Worm (Caenorhabditis elegans) whole organism, L1 larva: ENCODE measurements around the gene Y53C12B.1.
A peak's percentile ranks its signal among the peaks of the same experiment; 100 is the strongest.

Experiments used
- C04F5.9 ChIP-seq: sonication (generic microtip); optimal IDR thresholded peaks from 2 replicates; lab custom pipeline; 2016; ENCODE audit warnings: missing genetic modification characterization, missing compliant biosample characterization
- C16A3.4 ChIP-seq: fragments of 150-350 bp; optimal IDR thresholded peaks from 2 replicates; lab custom pipeline; 2014; ENCODE audit warnings: missing biosample characterization, missing genetic modification characterization
- aha-1 ChIP-seq: fragments of 150-350 bp; optimal IDR thresholded peaks from 2 replicates; lab custom pipeline; 2014; ENCODE audit warnings: missing biosample characterization, missing genetic modification characterization
- blmp-1 ChIP-seq: fragments of 150-350 bp; optimal IDR thresholded peaks from 2 replicates; lab custom pipeline; 2014; ENCODE audit warnings: missing biosample characterization, missing genetic modification characterization
- ceh-88 ChIP-seq: fragments of 200-800 bp; sonication (Bioruptor generic); IDR thresholded peaks from 2 replicates; pipeline ENCODE4 v1.3.6; 2022; ENCODE audit warnings: missing genetic modification characterization, missing compliant biosample characterization
- ces-1 ChIP-seq: fragments of 150-350 bp; optimal IDR thresholded peaks from 2 replicates; lab custom pipeline; 2014; ENCODE audit warnings: missing biosample characterization, missing genetic modification reagents, missing genetic modification characterization
- efl-1 ChIP-seq, 4 experiments: fragments of 150-350 bp; optimal IDR thresholded peaks in 3 of 4; peaks in 1 of 4; 1 replicate in 1 of 4; 2 replicates in 3 of 4; lab custom pipeline; 2014; ENCODE audit warnings: missing biosample characterization in 2 of 4, missing genetic modification characterization in 2 of 4, missing genetic modification reagents in 2 of 4
- egl-13 ChIP-seq: sonication (generic microtip); optimal IDR thresholded peaks from 2 replicates; lab custom pipeline; 2016; ENCODE audit warnings: missing genotype, missing genetic modification reagents, missing genetic modification characterization, missing compliant biosample characterization
- egl-27 ChIP-seq, 2 experiments: fragments of 150-350 bp in 1 of 2; sonication (generic microtip); optimal IDR thresholded peaks; 3 replicates each; lab custom pipeline; 2017 to 2018; ENCODE audit warnings: missing biosample characterization in 2 of 2, missing genetic modification characterization in 2 of 2, missing genetic modification reagents in 2 of 2
- elt-2 ChIP-seq: sonication (generic microtip); optimal IDR thresholded peaks from 2 replicates; lab custom pipeline; 2016; ENCODE audit warnings: missing genetic modification characterization, mild to moderate bottlenecking, inconsistent platforms, missing compliant biosample characterization, missing genetic modification reagents
- fkh-10 ChIP-seq: sonication (generic microtip); optimal IDR thresholded peaks from 2 replicates; lab custom pipeline; 2017; ENCODE audit warnings: missing biosample characterization, missing genetic modification reagents, missing genetic modification characterization
- hlh-4 ChIP-seq: sonication (generic microtip); optimal IDR thresholded peaks from 2 replicates; lab custom pipeline; 2016; ENCODE audit warnings: mild to moderate bottlenecking, missing genetic modification characterization, missing compliant biosample characterization
- hpl-2 ChIP-seq: fragments of 150-350 bp; optimal IDR thresholded peaks from 2 replicates; lab custom pipeline; 2014; ENCODE audit warnings: missing biosample characterization, missing genetic modification reagents, missing genetic modification characterization
- irx-1 ChIP-seq: sonication (generic microtip); optimal IDR thresholded peaks from 2 replicates; lab custom pipeline; 2016; ENCODE audit warnings: missing genetic modification characterization, missing compliant biosample characterization
- lin-14 ChIP-seq: fragments of 200-800 bp; sonication (Bioruptor generic); optimal IDR thresholded peaks from 2 replicates; lab custom pipeline; 2018; ENCODE audit warnings: mild to moderate bottlenecking, missing genetic modification characterization, moderate library complexity, missing compliant biosample characterization
- lsy-2 ChIP-seq, 2 experiments: fragments of 150-350 bp; optimal IDR thresholded peaks; 2 replicates each; lab custom pipeline; 2014; ENCODE audit warnings: missing biosample characterization in 2 of 2, missing genetic modification characterization in 2 of 2
- mdl-1 ChIP-seq, 2 experiments: fragments of 150-350 bp; optimal IDR thresholded peaks; 2 replicates each; lab custom pipeline; 2014 to 2017; ENCODE audit warnings: missing biosample characterization in 2 of 2, missing genetic modification characterization in 2 of 2, inconsistent platforms in 1 of 2
- mep-1 ChIP-seq: fragments of 150-350 bp; optimal IDR thresholded peaks from 2 replicates; lab custom pipeline; 2014; ENCODE audit warnings: missing biosample characterization, missing genetic modification characterization
- nhr-19 ChIP-seq: fragments of 200-800 bp; sonication (Bioruptor generic); conservative IDR thresholded peaks from 2 replicates; pipeline ENCODE4 v1.3.6; 2022; ENCODE audit warnings: missing genetic modification characterization, missing compliant biosample characterization
- nhr-20 ChIP-seq: sonication (generic microtip); optimal IDR thresholded peaks from 2 replicates; lab custom pipeline; 2016; ENCODE audit warnings: mild to moderate bottlenecking, missing genetic modification characterization, missing compliant biosample characterization
- nhr-28 ChIP-seq: fragments of 150-350 bp; optimal IDR thresholded peaks from 2 replicates; lab custom pipeline; 2014; ENCODE audit warnings: missing biosample characterization, missing genetic modification characterization
- nhr-47 ChIP-seq: sonication (generic microtip); optimal IDR thresholded peaks from 2 replicates; lab custom pipeline; 2016; ENCODE audit warnings: mild to moderate bottlenecking, missing genetic modification characterization, moderate library complexity, missing compliant biosample characterization
- nhr-71 ChIP-seq: sonication (generic microtip); optimal IDR thresholded peaks from 2 replicates; lab custom pipeline; 2016; ENCODE audit warnings: mild to moderate bottlenecking, missing genetic modification characterization, moderate library complexity, missing compliant biosample characterization
- rnt-1 ChIP-seq: sonication (generic microtip); optimal IDR thresholded peaks from 2 replicates; lab custom pipeline; 2016; ENCODE audit warnings: mild to moderate bottlenecking, missing genetic modification characterization, moderate library complexity, missing compliant biosample characterization
- snu-23 ChIP-seq: sonication (generic microtip); optimal IDR thresholded peaks from 2 replicates; lab custom pipeline; 2016; ENCODE audit warnings: missing genetic modification characterization, missing compliant biosample characterization
- xbp-1 ChIP-seq: sonication (generic microtip); optimal IDR thresholded peaks from 2 replicates; lab custom pipeline; 2016; ENCODE audit warnings: missing genetic modification characterization, missing compliant biosample characterization

The Y53C12B.1 gene

DNA sequence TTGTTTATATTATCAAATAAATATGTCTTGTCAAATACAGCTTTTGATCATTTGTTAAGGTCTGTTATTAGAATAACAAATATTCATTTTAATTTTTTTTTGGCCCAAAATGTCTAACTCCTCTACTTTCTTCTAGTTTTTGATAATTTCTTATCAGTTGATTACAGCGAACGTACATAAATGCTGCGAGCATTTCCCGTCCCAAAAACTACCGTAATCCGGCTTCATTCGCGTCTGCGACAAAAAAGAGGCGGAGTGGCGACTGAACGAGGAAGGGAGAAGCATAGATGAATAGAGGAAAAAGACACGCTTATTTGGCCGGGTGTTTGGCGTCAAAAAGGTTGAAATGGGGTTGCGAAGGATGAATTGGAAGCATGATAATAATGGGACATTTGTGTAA is 5.3 kb downstream of the Y53C12B.1 start:
- TF ChIP-seq lsy-2 (tag; optimal IDR thresholded peaks at IDR 0.05; lab: Kevin White, UChicago) (peak in 1 of 2 experiments; percentile 53), nhr-71 (tag; lab: Kevin White, UChicago) (no peak), nhr-28 (no peak), efl-1 (optimal IDR thresholded peaks at IDR 0.05; lab: Kevin White, UChicago) (no peak), efl-1 (GFP tag; optimal IDR thresholded peaks at IDR 0.05 in 1 of 2; lab: Kevin White, UChicago) (peak in 1 of 2 experiments; percentile 46), ceh-88 (GFP tag; lab: Robert Waterston, UW) (no peak), elt-2 (tag; lab: Kevin White, UChicago) (peak; percentile 14), ces-1 (no peak)

DNA sequence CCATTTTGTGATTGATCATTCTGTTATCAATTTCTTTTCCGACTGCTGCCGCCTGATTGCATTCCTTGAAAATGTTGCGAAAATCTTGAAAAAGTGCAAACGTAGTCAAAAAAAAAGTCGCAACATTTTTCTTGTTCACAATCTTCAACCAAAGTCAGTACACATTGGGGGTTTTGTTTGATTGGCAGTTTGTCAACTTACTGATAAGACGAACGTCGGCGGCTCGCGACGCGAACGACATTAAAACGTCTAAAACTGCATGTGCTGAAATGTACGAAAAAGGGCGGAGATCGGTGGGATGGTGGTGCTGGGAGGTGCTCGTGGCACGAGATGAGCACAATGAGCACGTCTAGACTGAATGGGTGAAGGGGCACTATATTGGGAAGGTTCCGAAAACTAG is 7.1 kb downstream of the Y53C12B.1 start:
- TF ChIP-seq efl-1 (optimal IDR thresholded peaks at IDR 0.05; lab: Kevin White, UChicago) (no peak), efl-1 (GFP tag; optimal IDR thresholded peaks at IDR 0.05 in 1 of 2; lab: Kevin White, UChicago) (peak in 1 of 2 experiments; percentile 85), elt-2 (tag; lab: Kevin White, UChicago) (peak; percentile 51), irx-1 (no peak), C04F5.9 (no peak), lin-14 (peak; percentile 6)

DNA sequence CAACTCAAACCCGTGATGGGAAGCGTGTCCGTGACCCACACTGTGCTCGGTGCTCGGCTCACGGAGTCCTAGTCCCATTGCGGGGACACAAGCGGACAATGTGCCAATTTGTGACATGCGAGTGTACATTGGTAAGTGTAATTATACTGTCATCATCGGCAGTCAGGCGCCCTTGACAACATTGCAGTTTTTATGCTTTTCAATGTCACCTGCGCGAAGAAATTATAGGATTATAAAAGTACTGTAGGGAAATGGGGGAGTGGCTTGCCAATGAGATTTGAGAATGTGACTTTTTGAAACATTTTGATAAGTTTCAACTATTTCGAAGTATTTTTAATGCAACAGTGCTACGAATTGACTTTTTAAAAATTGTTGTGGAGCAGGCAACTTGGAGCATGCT is 10.1 kb downstream of the Y53C12B.1 start:
- no peak for TF ChIP-seq xbp-1
- no peak for TF ChIP-seq blmp-1 (tag; lab: Kevin White, UChicago)
- no peak for TF ChIP-seq ceh-88 (GFP tag; lab: Robert Waterston, UW)
- no peak for TF ChIP-seq snu-23 (GFP tag; lab: Kevin White, UChicago)
- TF ChIP-seq hlh-4 = no peak
- TF ChIP-seq egl-27 (tag; optimal IDR thresholded peaks at IDR 0.05; lab: Kevin White, UChicago) = no peak
- no peak for TF ChIP-seq egl-13
- no peak for TF ChIP-seq rnt-1 (tag; lab: Kevin White, UChicago)
- no peak for TF ChIP-seq nhr-20 (tag; lab: Kevin White, UChicago)
- TF ChIP-seq aha-1 (tag; lab: Kevin White, UChicago) = no peak
- TF ChIP-seq nhr-47 (tag; lab: Kevin White, UChicago) = no peak
- no peak for TF ChIP-seq hpl-2 (GFP tag; lab: Kevin White, UChicago)

ce11 chrII:9731810-9732209 is 14.1 kb downstream of the Y53C12B.1 start, which contains the start of gene mab-3:
mab-3 (plus strand) TSS chrII:9732137.
- TF ChIP-seq rnt-1 (tag; lab: Kevin White, UChicago) (peak; percentile 15), nhr-19 (GFP tag; lab: Robert Waterston, UW) (peak; percentile 34; the same call in 1 of the 2 replicates), lin-14 (peak; percentile 61)

ce11 chrII:9729866-9730265 is 16.0 kb downstream of the Y53C12B.1 start:
- TF ChIP-seq lin-14 (peak; percentile 46), mdl-1 (tag; optimal IDR thresholded peaks at IDR 0.05; lab: Kevin White, UChicago) (no peak), efl-1 (optimal IDR thresholded peaks at IDR 0.05; lab: Kevin White, UChicago) (no peak), efl-1 (GFP tag; optimal IDR thresholded peaks at IDR 0.05 in 1 of 2; lab: Kevin White, UChicago) (peak in 1 of 2 experiments; percentile 12), mep-1 (tag; lab: Kevin White, UChicago) (no peak)

- TF ChIP-seq mdl-1 (tag; optimal IDR thresholded peaks at IDR 0.05; lab: Kevin White, UChicago) (no peak), lin-14 (peak; percentile 13), blmp-1 (tag; lab: Kevin White, UChicago) (peak; percentile 74)
Observed at ce11 chrII:9729196-9729595, 16.7 kb downstream of the Y53C12B.1 start.

- TF ChIP-seq C16A3.4 (tag; lab: Kevin White, UChicago) = no peak
- no peak for TF ChIP-seq nhr-20 (tag; lab: Kevin White, UChicago)
- no peak for TF ChIP-seq C04F5.9
- peak; percentile 92 for TF ChIP-seq fkh-10
- TF ChIP-seq lin-14 = peak; percentile 19
- no peak for TF ChIP-seq ceh-88 (GFP tag; lab: Robert Waterston, UW)
Observed at ce11 chrII:9728506-9728905, 17.4 kb downstream of the Y53C12B.1 start.
